Worm (Caenorhabditis elegans) whole organism, midembryonic: ENCODE results near the gene spas-1.

Experiments used
- T22C8.4 ChIP-seq: fragments of 200-800 bp; sonication (Bioruptor generic); IDR thresholded peaks from 2 replicates; pipeline ENCODE4 v1.3.6; 2022; ENCODE audit warnings: missing genetic modification characterization, missing compliant biosample characterization
- cog-1 ChIP-seq: sonication (generic microtip); optimal IDR thresholded peaks from 2 replicates; lab custom pipeline; 2016; ENCODE audit warnings: missing genetic modification characterization, missing compliant biosample characterization
- flt-1 ChIP-seq: fragments of 200-800 bp; sonication (Bioruptor generic); IDR thresholded peaks from 2 replicates; pipeline ENCODE4 v1.3.6; 2022; ENCODE audit warnings: missing genetic modification characterization, missing compliant biosample characterization
- klf-2 ChIP-seq: fragments of 200-800 bp; sonication (Bioruptor generic); conservative IDR thresholded peaks from 2 replicates; pipeline ENCODE4 v1.3.6; 2022; ENCODE audit warnings: missing genetic modification reagents, missing genetic modification characterization, missing compliant biosample characterization
- med-1 ChIP-seq: sonication (generic microtip); optimal IDR thresholded peaks from 2 replicates; lab custom pipeline; 2017; ENCODE audit warnings: missing genetic modification characterization, mild to moderate bottlenecking, missing compliant biosample characterization, antibody characterized with exemption, missing genetic modification reagents; ENCODE audit not compliant: insufficient read depth
- ref-1 ChIP-seq: fragments of 200-800 bp; sonication (Bioruptor generic); conservative IDR thresholded peaks from 2 replicates; pipeline ENCODE4 v1.3.6; 2022; ENCODE audit warnings: missing genetic modification reagents, missing genetic modification characterization, missing compliant biosample characterization
- tab-1 ChIP-seq: fragments of 200-800 bp; sonication (Bioruptor generic); IDR thresholded peaks from 2 replicates; pipeline ENCODE4 v1.3.6; 2022; ENCODE audit warnings: missing genetic modification characterization, missing compliant biosample characterization
- ztf-23 ChIP-seq: fragments of 200-800 bp; sonication (Bioruptor generic); IDR thresholded peaks from 2 replicates; pipeline ENCODE4 v1.3.6; 2022; ENCODE audit warnings: missing genetic modification reagents, missing genetic modification characterization, missing compliant biosample characterization
- ztf-29 ChIP-seq: fragments of 200-800 bp; sonication (Bioruptor generic); IDR thresholded peaks from 2 replicates; pipeline ENCODE4 v1.3.6; 2022; ENCODE audit warnings: missing genetic modification reagents, missing genetic modification characterization, missing compliant biosample characterization

The spas-1 gene

ce11 chrV:9143896-9144295 is 31.7 kb upstream of the spas-1 start:
- TF ChIP-seq tab-1 (GFP tag; lab: Robert Waterston, UW) (no peak), flt-1 (no peak), med-1 (GFP tag; lab: Kevin White, UChicago) (no peak), cog-1 (tag; lab: Kevin White, UChicago) (no peak), ztf-29 (GFP tag; lab: Robert Waterston, UW) (no peak), ref-1 (GFP tag; lab: Robert Waterston, UW) (no peak), T22C8.4 (no peak), klf-2 (GFP tag; lab: Robert Waterston, UW) (no peak), ztf-23 (GFP tag; lab: Robert Waterston, UW) (no peak)

DNA sequence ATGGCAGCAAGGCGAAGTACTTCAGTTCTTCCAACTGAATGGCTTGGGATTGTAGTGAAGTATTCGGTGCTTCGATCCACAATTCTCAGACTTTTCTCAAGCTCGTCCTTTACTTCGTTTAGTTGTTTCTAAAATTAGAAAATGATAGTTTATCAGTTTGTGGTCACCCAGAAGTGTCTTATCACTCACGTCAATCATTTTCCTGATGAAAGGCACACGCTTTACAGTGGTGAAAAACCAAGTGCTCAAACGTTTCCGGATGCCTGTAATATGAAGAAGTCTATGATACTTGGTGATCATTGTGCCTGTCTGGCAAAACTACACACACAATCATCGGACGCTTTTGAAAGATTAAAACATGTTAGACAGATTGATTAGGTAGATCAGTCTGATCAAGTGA is 29.4 kb upstream of the spas-1 start:
- TF ChIP-seq ztf-23 (GFP tag; lab: Robert Waterston, UW), result no peak
- no peak for TF ChIP-seq klf-2 (GFP tag; lab: Robert Waterston, UW)
- TF ChIP-seq flt-1, result no peak
- TF ChIP-seq tab-1 (GFP tag; lab: Robert Waterston, UW), result no peak
- TF ChIP-seq ref-1 (GFP tag; lab: Robert Waterston, UW), result no peak
- no peak for TF ChIP-seq ztf-29 (GFP tag; lab: Robert Waterston, UW)
- TF ChIP-seq med-1 (GFP tag; lab: Kevin White, UChicago), result no peak
- TF ChIP-seq T22C8.4, result no peak
- TF ChIP-seq cog-1 (tag; lab: Kevin White, UChicago), result no peak

ce11 chrV:9146849-9147557 is 28.6 kb upstream of the spas-1 start, which contains the start of gene spl-2:
Gene spl-2 (minus strand): TSS chrV:9146899.
- no peak for TF ChIP-seq cog-1 (tag; lab: Kevin White, UChicago)
- no peak for TF ChIP-seq T22C8.4
- TF ChIP-seq ztf-23 (GFP tag; lab: Robert Waterston, UW), result no peak
- no peak for TF ChIP-seq ref-1 (GFP tag; lab: Robert Waterston, UW)
- TF ChIP-seq med-1 (GFP tag; lab: Kevin White, UChicago), result no peak
- no peak for TF ChIP-seq ztf-29 (GFP tag; lab: Robert Waterston, UW)
- TF ChIP-seq tab-1 (GFP tag; lab: Robert Waterston, UW), result no peak
- TF ChIP-seq klf-2 (GFP tag; lab: Robert Waterston, UW), result no peak
- TF ChIP-seq flt-1, result no peak

DNA sequence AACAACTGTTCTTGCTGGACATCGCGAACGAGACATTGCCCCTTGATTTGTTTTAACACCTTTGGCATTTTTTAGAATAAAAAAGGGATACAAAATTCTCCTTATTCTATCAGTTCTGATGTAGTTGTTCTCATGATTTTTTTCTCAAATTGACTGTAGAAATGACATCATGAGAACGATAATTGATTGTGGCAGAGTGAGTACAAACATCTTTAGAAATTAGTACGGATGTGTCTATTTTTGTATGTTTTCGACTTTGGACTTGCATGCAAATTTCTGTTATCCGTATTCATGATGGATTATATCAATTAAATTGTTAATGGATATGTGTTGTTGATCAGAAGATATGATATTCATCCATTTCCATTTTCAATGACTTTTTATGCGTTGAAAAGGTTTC is 27.4 kb upstream of the spas-1 start:
- TF ChIP-seq med-1 (GFP tag; lab: Kevin White, UChicago) (no peak), ztf-23 (GFP tag; lab: Robert Waterston, UW) (no peak), ref-1 (GFP tag; lab: Robert Waterston, UW) (no peak), ztf-29 (GFP tag; lab: Robert Waterston, UW) (no peak), tab-1 (GFP tag; lab: Robert Waterston, UW) (no peak), T22C8.4 (no peak), cog-1 (tag; lab: Kevin White, UChicago) (no peak), flt-1 (no peak), klf-2 (GFP tag; lab: Robert Waterston, UW) (no peak)

- TF ChIP-seq klf-2 (GFP tag; lab: Robert Waterston, UW), result no peak
- no peak for TF ChIP-seq tab-1 (GFP tag; lab: Robert Waterston, UW)
- no peak for TF ChIP-seq cog-1 (tag; lab: Kevin White, UChicago)
Measured at ce11 chrV:9152339-9152738, 23.2 kb upstream of the spas-1 start.

DNA sequence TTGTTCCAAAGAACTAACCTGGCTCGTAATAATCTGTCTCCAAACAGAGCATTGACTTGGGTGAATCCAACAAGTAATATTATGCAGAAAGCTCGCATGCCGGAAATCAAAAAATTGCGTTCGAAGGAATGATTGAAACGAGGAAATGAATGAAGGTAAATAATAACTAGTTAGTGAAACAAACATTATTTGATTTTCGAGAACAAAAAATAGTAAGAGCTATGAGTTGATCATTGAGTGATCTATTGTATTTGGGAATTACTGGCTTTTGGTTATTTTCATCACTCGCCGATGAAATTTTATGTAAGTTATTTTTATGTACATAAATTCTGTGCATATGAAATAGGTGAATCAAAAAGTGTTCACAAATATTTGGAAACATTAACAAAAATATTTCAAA is 20.8 kb upstream of the spas-1 start, which contains the start of gene B0222.5:
TSS of gene B0222.5 (minus strand) at position 101 of the 400 bp plus-strand sequence.
- no peak for TF ChIP-seq ztf-23 (GFP tag; lab: Robert Waterston, UW)
- no peak for TF ChIP-seq klf-2 (GFP tag; lab: Robert Waterston, UW)
- TF ChIP-seq med-1 (GFP tag; lab: Kevin White, UChicago), result no peak

ce11 chrV:9155616-9156015 is 20.0 kb upstream of the spas-1 start:
- TF ChIP-seq ztf-23 (GFP tag; lab: Robert Waterston, UW) (no peak), cog-1 (tag; lab: Kevin White, UChicago) (no peak), T22C8.4 (no peak), flt-1 (no peak)

ce11 chrV:9156679-9157078 is 18.9 kb upstream of the spas-1 start, which contains the start of gene B0222.15:
Gene B0222.15 (minus strand): TSS chrV:9156779.
- no peak for TF ChIP-seq flt-1
- TF ChIP-seq ref-1 (GFP tag; lab: Robert Waterston, UW), result no peak
- no peak for TF ChIP-seq ztf-23 (GFP tag; lab: Robert Waterston, UW)
- no peak for TF ChIP-seq T22C8.4
- TF ChIP-seq tab-1 (GFP tag; lab: Robert Waterston, UW), result no peak
- no peak for TF ChIP-seq klf-2 (GFP tag; lab: Robert Waterston, UW)
- no peak for TF ChIP-seq ztf-29 (GFP tag; lab: Robert Waterston, UW)
- TF ChIP-seq cog-1 (tag; lab: Kevin White, UChicago), result no peak
- TF ChIP-seq med-1 (GFP tag; lab: Kevin White, UChicago), result no peak

DNA sequence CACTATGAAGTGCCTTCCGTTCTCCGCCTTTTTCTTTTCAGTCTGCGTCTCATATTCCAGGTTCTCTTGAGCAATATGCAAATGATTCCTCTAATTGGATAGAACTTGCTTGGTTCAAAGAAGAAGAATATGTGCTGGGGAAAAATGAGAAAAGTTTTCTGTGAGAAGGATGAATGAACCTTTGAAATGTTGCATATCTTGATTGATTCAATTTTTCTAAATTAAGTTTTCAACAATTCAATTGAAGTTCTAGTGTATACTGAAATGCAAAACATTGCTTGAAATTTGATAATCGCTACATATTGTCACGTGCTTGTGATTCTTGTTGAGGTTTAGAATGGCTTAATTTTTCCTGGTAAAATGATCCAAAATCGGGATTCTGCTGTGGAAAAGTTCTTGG is 18.0 kb upstream of the spas-1 start:
- TF ChIP-seq T22C8.4 (no peak), ztf-23 (GFP tag; lab: Robert Waterston, UW) (no peak), ref-1 (GFP tag; lab: Robert Waterston, UW) (no peak), ztf-29 (GFP tag; lab: Robert Waterston, UW) (no peak), tab-1 (GFP tag; lab: Robert Waterston, UW) (no peak), klf-2 (GFP tag; lab: Robert Waterston, UW) (no peak), flt-1 (no peak), cog-1 (tag; lab: Kevin White, UChicago) (no peak), med-1 (GFP tag; lab: Kevin White, UChicago) (no peak)
